Worm (Caenorhabditis elegans): ENCODE data around the gene C27A7.9.

Gene C27A7.9

DNA sequence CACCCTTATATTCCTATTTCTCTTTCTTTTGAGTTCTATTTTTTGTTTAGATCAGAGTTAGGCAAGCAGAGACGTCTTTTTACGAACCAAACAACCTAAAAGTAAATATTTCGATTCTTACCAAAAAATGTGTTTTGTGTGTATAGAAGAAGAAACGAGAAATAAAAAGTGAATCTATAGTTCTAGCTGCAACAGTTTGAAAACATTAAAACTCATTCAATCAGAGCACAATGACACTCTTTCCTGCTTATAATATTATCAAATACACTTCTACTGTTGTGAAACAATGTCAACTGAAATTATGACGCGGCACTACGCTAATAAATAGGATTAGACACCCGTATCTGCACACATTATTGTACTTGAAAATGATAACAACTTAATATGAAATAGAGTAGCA lies 41.4 kb upstream of the C27A7.9 start, which contains the start of gene ZK836.3:
Gene ZK836.3 (minus strand): TSS at position 101 of the 400 bp plus-strand sequence.
- TF ChIP-seq pha-4 (tag; optimal IDR thresholded peaks at IDR 0.05) (peak; percentile 43), nhr-11 (tag; optimal IDR thresholded peaks at IDR 0.05) (no peak)

DNA sequence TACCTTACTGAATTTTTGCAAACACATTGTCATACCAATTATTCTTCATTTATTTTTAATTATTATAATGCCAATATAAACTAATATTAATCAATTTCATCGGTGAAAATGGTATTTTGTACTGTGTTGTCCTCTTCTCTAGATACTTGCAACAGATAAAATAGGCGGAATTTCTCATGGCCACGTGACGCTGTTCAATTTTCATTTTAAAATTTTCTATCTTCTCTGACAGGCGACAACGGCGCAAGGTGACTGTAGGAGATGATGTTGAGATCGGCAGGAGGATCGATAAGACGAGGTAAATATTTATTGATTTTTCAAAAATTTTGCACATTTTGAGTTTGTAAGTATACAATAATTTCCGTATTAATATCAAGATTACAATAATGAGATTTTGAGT lies 39.8 kb upstream of the C27A7.9 start, which contains the start of gene ogdh-2:
Gene ogdh-2 (plus strand): TSS at position 233 of the 400 bp plus-strand sequence.
- TF ChIP-seq fkh-2 (tag; optimal IDR thresholded peaks at IDR 0.05), result no peak
- no peak for TF ChIP-seq ceh-9 (tag; optimal IDR thresholded peaks at IDR 0.05)
- no peak for TF ChIP-seq sea-2 (GFP tag; optimal IDR thresholded peaks at IDR 0.05)
- TF ChIP-seq nhr-25 (tag; optimal IDR thresholded peaks at IDR 0.05), result peak; percentile 12
- TF ChIP-seq skn-1 (tag; optimal IDR thresholded peaks at IDR 0.05), result no peak
- no peak for TF ChIP-seq nhr-237 (tag; optimal IDR thresholded peaks at IDR 0.05)
- no peak for TF ChIP-seq ztf-4 (tag; optimal IDR thresholded peaks at IDR 0.05)
- TF ChIP-seq nhr-76 (tag; optimal IDR thresholded peaks at IDR 0.05), result no peak
- TF ChIP-seq nfya-1 (tag; optimal IDR thresholded peaks at IDR 0.05; ENCODE audit: insufficient read depth), result no peak
- no peak for TF ChIP-seq ama-1 (optimal IDR thresholded peaks at IDR 0.05)
- TF ChIP-seq ceh-28 (tag; optimal IDR thresholded peaks at IDR 0.05), result peak; percentile 34
- TF ChIP-seq eor-1 (tag; optimal IDR thresholded peaks at IDR 0.05), result no peak
- TF ChIP-seq nhr-77 (tag; optimal IDR thresholded peaks at IDR 0.05), result no peak
- TF ChIP-seq snpc-4 (tag; optimal IDR thresholded peaks at IDR 0.05), result no peak
- no peak for TF ChIP-seq nhr-12 (tag; optimal IDR thresholded peaks at IDR 0.05)
- no peak for TF ChIP-seq nhr-11 (tag; optimal IDR thresholded peaks at IDR 0.05)
- TF ChIP-seq elt-3 (tag; optimal IDR thresholded peaks at IDR 0.05), result no peak
- TF ChIP-seq unc-62 (GFP tag; optimal IDR thresholded peaks at IDR 0.05), result no peak
- TF ChIP-seq ceh-16 (tag; optimal IDR thresholded peaks at IDR 0.05), result no peak
- TF ChIP-seq elt-1 (tag; optimal IDR thresholded peaks at IDR 0.05), result peak; percentile 7
- TF ChIP-seq unc-39 (tag; optimal IDR thresholded peaks at IDR 0.05), result no peak

DNA sequence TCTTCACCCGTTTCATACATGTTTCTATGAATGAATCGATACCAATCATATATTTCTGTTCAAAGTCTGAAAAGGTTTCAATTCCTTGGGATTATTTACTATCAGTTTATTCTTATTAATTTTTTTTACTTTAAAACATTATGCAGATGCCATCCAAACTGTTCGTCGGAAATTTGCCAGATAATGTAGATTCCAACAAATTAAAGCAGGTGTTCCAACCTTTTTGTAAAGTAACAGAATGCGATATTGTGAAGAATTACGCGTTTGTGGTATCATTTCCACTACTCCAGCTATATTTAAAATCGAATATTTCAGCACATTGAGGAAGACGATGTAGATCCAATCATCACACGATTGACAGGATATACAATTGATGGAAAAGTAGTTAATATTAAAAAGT lies 37.7 kb upstream of the C27A7.9 start, which contains the start of gene rnp-1:
Gene rnp-1 (plus strand): TSS at position 145 of the 400 bp plus-strand sequence.
- peak; percentile 35 for TF ChIP-seq ama-1 (optimal IDR thresholded peaks at IDR 0.05)
- TF ChIP-seq fos-1 (tag; optimal IDR thresholded peaks at IDR 0.05), result no peak
- peak; percentile 10 for TF ChIP-seq pha-4 (tag; optimal IDR thresholded peaks at IDR 0.05)

DNA sequence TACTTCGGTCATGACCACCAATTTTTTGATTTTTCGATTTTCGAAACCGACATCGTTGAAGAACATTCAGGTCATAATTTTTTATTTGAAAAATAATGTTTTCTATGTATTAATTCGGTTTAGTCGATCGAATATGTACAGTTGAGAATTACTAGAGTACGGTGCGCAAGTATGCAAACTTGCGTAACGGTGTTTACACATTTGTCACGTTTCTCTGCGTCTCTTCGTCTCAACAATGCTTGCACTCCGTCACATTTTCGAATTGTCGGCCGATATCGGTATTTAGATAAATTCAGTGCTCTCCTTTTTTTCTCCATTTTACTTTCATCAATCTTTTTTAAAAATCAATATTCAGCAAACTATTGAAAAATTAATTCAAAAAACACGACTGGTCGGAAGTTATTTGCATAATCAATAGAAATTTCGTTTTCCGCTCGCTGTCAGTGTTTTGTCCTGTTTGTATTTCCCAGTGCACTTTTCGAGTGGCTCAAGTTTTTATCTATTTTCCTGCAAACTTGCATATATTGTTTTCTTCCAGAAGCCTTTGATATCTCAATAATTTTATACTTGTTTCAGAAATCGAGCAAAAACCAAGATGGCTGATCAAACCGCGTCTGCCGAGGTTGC lies 36.6 kb upstream of the C27A7.9 start, which contains the start of gene dpy-30:
Gene dpy-30 (plus strand): TSS at position 577 of the 627 bp plus-strand sequence.
- TF ChIP-seq elt-2 (tag; optimal IDR thresholded peaks at IDR 0.05) (peak; percentile 42), pqm-1 (tag; optimal IDR thresholded peaks at IDR 0.05) (no peak), lin-39 (tag; optimal IDR thresholded peaks at IDR 0.05) (peak; percentile 50), eor-1 (tag; optimal IDR thresholded peaks at IDR 0.05) (no peak), ceh-16 (tag; optimal IDR thresholded peaks at IDR 0.05) (no peak), lin-15B (tag; optimal IDR thresholded peaks at IDR 0.05) (peak; percentile 29), nhr-25 (tag; optimal IDR thresholded peaks at IDR 0.05) (peak; percentile 65), hmg-11 (tag; optimal IDR thresholded peaks at IDR 0.05) (peak; percentile 72), nfya-1 (tag; optimal IDR thresholded peaks at IDR 0.05; ENCODE audit: insufficient read depth) (peak; percentile 82), pha-4 (tag; optimal IDR thresholded peaks at IDR 0.05) (peak; percentile 86), ceh-28 (tag; optimal IDR thresholded peaks at IDR 0.05) (peak; percentile 38), nhr-23 (tag; optimal IDR thresholded peaks at IDR 0.05) (peak; percentile 38), lsy-12 (tag; optimal IDR thresholded peaks at IDR 0.05) (no peak), snpc-4 (tag; optimal IDR thresholded peaks at IDR 0.05) (peak; percentile 64), nhr-43 (tag; optimal IDR thresholded peaks at IDR 0.05; ENCODE audit: poor library complexity, severe bottlenecking) (no peak)

DNA sequence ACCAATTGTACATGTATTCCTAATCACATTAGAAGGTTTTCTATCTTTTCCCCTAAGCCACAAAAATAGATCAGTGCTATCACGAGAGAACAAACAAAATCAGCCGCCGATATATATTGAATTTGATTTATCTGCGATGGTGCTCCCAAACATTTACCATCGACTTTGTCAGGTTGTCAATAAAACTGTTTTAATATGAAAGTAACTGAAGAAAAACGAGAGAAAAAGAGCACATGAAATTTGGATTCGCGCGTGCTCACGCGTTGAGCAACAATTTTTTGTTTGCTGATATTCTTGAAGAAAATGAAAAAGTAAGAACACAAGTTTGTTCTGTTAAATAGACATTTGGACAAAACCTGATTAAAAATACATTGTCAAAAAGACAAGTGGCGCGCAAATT lies 34.4 kb upstream of the C27A7.9 start:
- TF ChIP-seq pha-4 (tag; optimal IDR thresholded peaks at IDR 0.05) (peak; percentile 76), nhr-25 (tag; optimal IDR thresholded peaks at IDR 0.05) (no peak)

DNA sequence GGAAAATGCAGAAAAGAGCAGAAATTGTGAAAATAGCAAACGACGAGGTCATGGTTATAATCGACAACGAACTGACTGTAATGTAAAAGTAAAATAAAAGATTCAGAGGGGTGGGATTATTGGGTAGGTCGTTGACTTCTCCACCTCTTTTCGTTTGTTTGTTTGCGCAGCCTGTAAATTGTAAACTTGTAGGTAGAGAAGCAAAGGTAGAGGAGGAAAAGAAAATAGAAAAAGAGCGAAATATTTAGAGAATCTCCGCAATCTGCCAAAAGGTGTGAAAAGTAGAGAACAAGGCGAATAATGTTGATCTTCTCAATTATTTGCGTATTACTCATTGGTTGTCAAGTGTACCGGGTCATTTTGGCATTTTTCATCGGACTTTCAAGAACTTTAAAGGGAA lies 32.9 kb upstream of the C27A7.9 start, which contains the start of gene ZK863.8:
Gene ZK863.8 (minus strand): TSS at position 173 of the 400 bp plus-strand sequence.
- no peak for TF ChIP-seq tbx-2 (tag; optimal IDR thresholded peaks at IDR 0.05)
- TF ChIP-seq pha-4 (tag; optimal IDR thresholded peaks at IDR 0.05), result peak; percentile 91
- TF ChIP-seq egl-27 (tag; optimal IDR thresholded peaks at IDR 0.05), result no peak

Data from whole organism, L3 larva.